Worm (Caenorhabditis elegans): ENCODE data around the gene Y26E6A.2.

- no peak for TF ChIP-seq dpl-1 (GFP tag; optimal IDR thresholded peaks at IDR 0.05)
- no peak for TF ChIP-seq ztf-3 (GFP tag; optimal IDR thresholded peaks at IDR 0.05)
- no peak for TF ChIP-seq unc-62 (GFP tag; optimal IDR thresholded peaks at IDR 0.05)
- TF ChIP-seq hmg-1.2 (GFP tag; IDR thresholded peaks at IDR 0.05): no peak
- TF ChIP-seq Y79H2A.3 (GFP tag; conservative IDR thresholded peaks at IDR 0.05): no peak
- no peak for TF ChIP-seq ama-1 (optimal IDR thresholded peaks at IDR 0.05)
- no peak for TF ChIP-seq ama-1 (GFP tag; optimal IDR thresholded peaks at IDR 0.05)
- no peak for TF ChIP-seq K12H6.12 (tag; optimal IDR thresholded peaks at IDR 0.05)
- no peak for TF ChIP-seq pha-4 (tag; optimal IDR thresholded peaks at IDR 0.05)
- no peak for TF ChIP-seq egl-44 (GFP tag; IDR thresholded peaks at IDR 0.05)
These were observed 4.3 kb downstream of the Y26E6A.2 start, which contains the start of gene Y26E6A.3 for ce11 chrX:13909850-13910249.

Measured in whole organism, young adult.